Fruit fly (Drosophila melanogaster): ENCODE results near the gene CG42554.

Gene CG42554

DNA sequence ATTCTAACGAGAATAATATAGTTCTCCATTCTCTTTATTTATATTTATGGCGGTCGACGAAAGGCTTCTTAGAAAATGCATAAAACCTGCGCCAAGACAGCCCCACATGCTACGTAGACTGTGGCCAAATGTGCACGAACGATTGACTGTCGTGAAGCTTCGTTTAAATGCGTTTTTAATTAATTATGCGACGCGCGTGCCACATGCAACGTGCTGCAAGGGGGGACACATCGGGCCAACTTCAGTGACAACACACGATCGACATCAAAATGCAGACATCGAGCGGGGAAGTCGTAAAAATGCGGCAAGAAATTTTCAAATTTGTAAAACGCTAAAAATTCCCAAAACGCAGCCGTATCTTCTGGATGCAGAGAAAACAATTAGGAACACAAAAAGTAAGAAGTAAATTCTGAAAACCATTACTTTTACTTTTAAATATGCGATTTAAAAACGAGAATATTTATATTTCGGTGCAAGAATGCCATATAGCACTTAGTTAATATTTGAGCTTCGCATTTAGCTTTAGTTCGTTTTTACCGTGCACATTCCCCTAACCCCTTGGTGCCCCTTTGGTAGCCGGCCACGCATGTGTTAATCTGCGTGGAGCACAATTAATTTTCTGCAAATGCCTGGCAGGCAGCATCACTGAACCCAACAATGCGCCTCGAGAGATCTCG, 35.5 kb upstream of the CG42554 start:
- TF ChIP-seq Ets98B (GFP tag; IDR thresholded peaks at IDR 0.05): peak; percentile 63
- TF ChIP-seq EcR (GFP tag; optimal IDR thresholded peaks at IDR 0.05): no peak
- TF ChIP-seq CG9948 (tag; optimal IDR thresholded peaks at IDR 0.05): peak; percentile 32
- TF ChIP-seq D1 (tag; optimal IDR thresholded peaks at IDR 0.05): no peak
- TF ChIP-seq gl (tag; optimal IDR thresholded peaks at IDR 0.05): no peak
- peak; percentile 23 for TF ChIP-seq CG34367 (tag; optimal IDR thresholded peaks at IDR 0.05)
- 0 out of 3 replicates have a peak, but pooled peaks have one; percentile 7 for TF ChIP-seq fd96Ca (GFP tag; IDR thresholded peaks at IDR 0.05)
- TF ChIP-seq CG17806 (tag; optimal IDR thresholded peaks at IDR 0.05): peak; percentile 58
- TF ChIP-seq Pif1A (GFP tag; optimal IDR thresholded peaks at IDR 0.05): peak; percentile 52
- peak; percentile 55 for TF ChIP-seq CG8159 (tag; optimal IDR thresholded peaks at IDR 0.05)
- peak; percentile 71 for TF ChIP-seq CG14655 (GFP tag; optimal IDR thresholded peaks at IDR 0.05)
- peak; percentile 33; the same call in 1 of the 2 replicates for TF ChIP-seq CG32121 (GFP tag; IDR thresholded peaks at IDR 0.05)
- TF ChIP-seq CG15710 (tag; optimal IDR thresholded peaks at IDR 0.05): peak; percentile 47
- TF ChIP-seq CG4496 (GFP tag; IDR thresholded peaks at IDR 0.05): peak; percentile 72; the same call in 2 of the 3 replicates
- no peak for TF ChIP-seq Pif1B (GFP tag; optimal IDR thresholded peaks at IDR 0.05)
- TF ChIP-seq rn (GFP tag; IDR thresholded peaks at IDR 0.05): no peak
- no peak for TF ChIP-seq CG13204 (GFP tag; optimal IDR thresholded peaks at IDR 0.05)
- peak; percentile 65 for TF ChIP-seq CG8301 (tag; optimal IDR thresholded peaks at IDR 0.05)
- TF ChIP-seq Snoo (tag; optimal IDR thresholded peaks at IDR 0.05): peak; percentile 58
- peak; percentile 47; the same call in 1 of the 2 replicates for TF ChIP-seq CG12605 (GFP tag; IDR thresholded peaks at IDR 0.05)
- TF ChIP-seq CG10348 (GFP tag; IDR thresholded peaks at IDR 0.05): no peak

DNA sequence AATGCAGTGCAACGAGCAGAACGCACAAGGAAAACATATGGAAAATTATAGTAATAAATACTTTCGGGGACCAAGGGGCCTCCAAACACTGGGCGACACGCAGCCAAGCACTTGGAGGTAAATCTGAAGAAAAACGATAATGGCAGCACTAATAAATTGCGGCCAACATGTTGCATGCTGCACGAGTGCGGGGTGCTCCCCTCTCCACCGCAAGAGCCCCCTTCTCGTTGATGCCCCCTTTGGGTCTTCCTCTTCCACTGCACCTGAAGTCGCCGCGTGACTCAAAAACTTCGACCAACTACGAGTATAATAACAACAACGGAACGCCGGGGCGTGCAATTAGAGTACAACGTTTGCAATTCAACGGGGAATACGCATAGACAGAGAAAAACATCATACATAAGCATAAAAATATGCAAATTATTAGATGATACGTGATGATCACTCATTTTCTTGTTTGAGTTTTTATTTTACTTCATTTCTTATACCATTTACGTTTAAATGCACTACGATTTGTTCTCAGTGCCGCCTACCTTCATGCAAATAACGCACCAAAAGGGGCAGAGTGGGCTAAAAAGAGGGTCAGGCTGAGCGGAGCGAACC, 33.5 kb upstream of the CG42554 start:
- TF ChIP-seq Snoo (tag; optimal IDR thresholded peaks at IDR 0.05): peak; percentile 50
- peak; percentile 74 for TF ChIP-seq Ets98B (GFP tag; IDR thresholded peaks at IDR 0.05)
- TF ChIP-seq CG8159 (tag; optimal IDR thresholded peaks at IDR 0.05): peak; percentile 78
- peak; percentile 61; the same call in 1 of the 2 replicates for TF ChIP-seq CG12605 (GFP tag; IDR thresholded peaks at IDR 0.05)
- peak; percentile 73 for TF ChIP-seq CG15710 (tag; optimal IDR thresholded peaks at IDR 0.05)
- peak; percentile 24 for TF ChIP-seq CG13204 (GFP tag; optimal IDR thresholded peaks at IDR 0.05)
- peak; percentile 37 for TF ChIP-seq Pif1A (GFP tag; optimal IDR thresholded peaks at IDR 0.05)
- TF ChIP-seq CG4496 (GFP tag; IDR thresholded peaks at IDR 0.05): peak; percentile 81
- no peak for TF ChIP-seq Pif1B (GFP tag; optimal IDR thresholded peaks at IDR 0.05)
- TF ChIP-seq CG17806 (tag; optimal IDR thresholded peaks at IDR 0.05): peak; percentile 81
- TF ChIP-seq CG34367 (tag; optimal IDR thresholded peaks at IDR 0.05): peak; percentile 76
- TF ChIP-seq EcR (GFP tag; optimal IDR thresholded peaks at IDR 0.05): no peak
- TF ChIP-seq gl (tag; optimal IDR thresholded peaks at IDR 0.05): peak; percentile 43
- TF ChIP-seq fd96Ca (GFP tag; IDR thresholded peaks at IDR 0.05): peak; percentile 67; the same call in 2 of the 3 replicates
- TF ChIP-seq CG8301 (tag; optimal IDR thresholded peaks at IDR 0.05): peak; percentile 79
- TF ChIP-seq CG10348 (GFP tag; IDR thresholded peaks at IDR 0.05): no peak
- TF ChIP-seq CG14655 (GFP tag; optimal IDR thresholded peaks at IDR 0.05): peak; percentile 78
- TF ChIP-seq rn (GFP tag; IDR thresholded peaks at IDR 0.05): 0 out of 2 replicates have a peak, but pooled peaks have one; percentile 60
- no peak for TF ChIP-seq D1 (tag; optimal IDR thresholded peaks at IDR 0.05)
- TF ChIP-seq CG9948 (tag; optimal IDR thresholded peaks at IDR 0.05): peak; percentile 77
- TF ChIP-seq CG32121 (GFP tag; IDR thresholded peaks at IDR 0.05): peak; percentile 77

DNA sequence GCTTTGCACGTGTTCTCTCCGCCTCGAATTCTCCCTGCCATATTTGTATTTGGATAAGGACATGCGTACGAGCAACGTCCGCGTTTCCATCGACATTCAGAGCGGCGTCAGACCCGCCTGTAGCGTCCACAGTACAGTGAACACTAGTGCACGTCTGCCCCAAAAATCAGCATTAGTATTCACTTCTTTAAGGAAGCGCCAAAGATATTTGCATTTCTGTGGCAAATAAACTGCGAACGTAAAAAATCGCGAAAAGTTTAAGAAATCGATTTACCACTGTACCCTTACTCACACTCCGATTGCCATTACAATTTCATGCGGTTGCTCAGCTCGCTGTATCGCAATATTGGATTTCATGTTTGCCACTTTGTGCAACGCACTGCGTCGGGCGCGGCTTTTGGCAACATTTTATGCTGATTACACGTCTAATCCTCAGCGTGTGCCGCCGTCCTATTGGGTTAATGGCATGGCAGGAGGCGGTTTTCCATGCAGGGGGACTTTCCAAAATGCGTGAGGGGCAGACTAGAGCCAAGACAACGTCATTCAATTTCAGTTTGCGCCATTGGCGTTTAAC, 32.7 kb upstream of the CG42554 start:
- TF ChIP-seq CG8301 (tag; optimal IDR thresholded peaks at IDR 0.05) (peak; percentile 79), CG12605 (GFP tag; IDR thresholded peaks at IDR 0.05) (peak; percentile 94), D1 (tag; optimal IDR thresholded peaks at IDR 0.05) (peak; percentile 24), gl (tag; optimal IDR thresholded peaks at IDR 0.05) (peak; percentile 89), Ets98B (GFP tag; IDR thresholded peaks at IDR 0.05) (peak; percentile 96), CG4496 (GFP tag; IDR thresholded peaks at IDR 0.05) (peak; percentile 97), CG13204 (GFP tag; optimal IDR thresholded peaks at IDR 0.05) (peak; percentile 92), Pif1B (GFP tag; optimal IDR thresholded peaks at IDR 0.05) (peak; percentile 96), CG34367 (tag; optimal IDR thresholded peaks at IDR 0.05) (peak; percentile 94), CG15710 (tag; optimal IDR thresholded peaks at IDR 0.05) (peak; percentile 96), CG10348 (GFP tag; IDR thresholded peaks at IDR 0.05) (peak; percentile 84), CG17806 (tag; optimal IDR thresholded peaks at IDR 0.05) (peak; percentile 92), CG14655 (GFP tag; optimal IDR thresholded peaks at IDR 0.05) (peak; percentile 84), EcR (GFP tag; optimal IDR thresholded peaks at IDR 0.05) (peak; percentile 34), Snoo (tag; optimal IDR thresholded peaks at IDR 0.05) (peak; percentile 98), rn (GFP tag; IDR thresholded peaks at IDR 0.05) (peak; percentile 94), CG9948 (tag; optimal IDR thresholded peaks at IDR 0.05) (peak; percentile 88), Pif1A (GFP tag; optimal IDR thresholded peaks at IDR 0.05) (peak; percentile 94), CG32121 (GFP tag; IDR thresholded peaks at IDR 0.05) (peak; percentile 94), fd96Ca (GFP tag; IDR thresholded peaks at IDR 0.05) (peak; percentile 98), CG8159 (tag; optimal IDR thresholded peaks at IDR 0.05) (peak; percentile 90)

DNA sequence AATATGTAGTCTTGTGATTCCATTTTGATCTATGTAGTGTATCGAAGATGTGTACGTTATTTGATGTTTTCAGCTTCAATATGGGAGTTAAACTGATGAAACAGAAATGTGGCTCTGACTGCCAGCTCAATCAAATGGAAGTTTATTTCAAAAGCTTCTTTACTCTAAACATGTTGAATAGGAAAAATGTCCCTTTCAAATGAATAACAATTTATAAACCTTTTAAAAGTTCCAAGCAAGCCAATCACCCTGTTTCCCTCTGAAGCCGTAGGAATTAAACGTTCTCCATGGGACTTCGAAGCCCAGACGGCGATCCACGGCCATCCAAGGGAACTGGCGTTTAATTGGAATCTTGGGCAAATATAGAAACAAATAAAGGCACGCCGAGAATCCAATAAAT, 31.5 kb upstream of the CG42554 start, which contains the start of gene CG13898:
TSS of gene CG13898 (minus strand) at position 101 of the 400 bp plus-strand sequence.
- no peak for TF ChIP-seq CG17806 (tag; optimal IDR thresholded peaks at IDR 0.05)
- no peak for TF ChIP-seq Snoo (tag; optimal IDR thresholded peaks at IDR 0.05)
- no peak for TF ChIP-seq CG10348 (GFP tag; IDR thresholded peaks at IDR 0.05)
- TF ChIP-seq gl (tag; optimal IDR thresholded peaks at IDR 0.05): no peak
- TF ChIP-seq rn (GFP tag; IDR thresholded peaks at IDR 0.05): no peak
- no peak for TF ChIP-seq fd96Ca (GFP tag; IDR thresholded peaks at IDR 0.05)
- TF ChIP-seq CG15710 (tag; optimal IDR thresholded peaks at IDR 0.05): no peak
- TF ChIP-seq Pif1A (GFP tag; optimal IDR thresholded peaks at IDR 0.05): no peak
- no peak for TF ChIP-seq CG9948 (tag; optimal IDR thresholded peaks at IDR 0.05)
- TF ChIP-seq Pif1B (GFP tag; optimal IDR thresholded peaks at IDR 0.05): no peak
- no peak for TF ChIP-seq CG14655 (GFP tag; optimal IDR thresholded peaks at IDR 0.05)
- no peak for TF ChIP-seq CG13204 (GFP tag; optimal IDR thresholded peaks at IDR 0.05)
- TF ChIP-seq CG8159 (tag; optimal IDR thresholded peaks at IDR 0.05): no peak
- TF ChIP-seq CG4496 (GFP tag; IDR thresholded peaks at IDR 0.05): no peak

Measured in whole organism, pupa.